Worm (Caenorhabditis elegans) whole organism, L1 larva: ENCODE results near the gene C44E12.1.
A peak's percentile ranks its signal among the peaks of the same experiment; 100 is the strongest.

Experiments used
- C16A3.4 ChIP-seq: fragments of 150-350 bp; optimal IDR thresholded peaks from 2 replicates; lab custom pipeline; 2014; ENCODE audit warnings: missing biosample characterization, missing genetic modification characterization
- C34B4.2 ChIP-seq: sonication (generic microtip); optimal IDR thresholded peaks from 2 replicates; lab custom pipeline; 2017; ENCODE audit warnings: mild to moderate bottlenecking, missing genetic modification characterization, missing compliant biosample characterization
- Y116A8C.19 ChIP-seq: sonication (generic microtip); optimal IDR thresholded peaks from 2 replicates; lab custom pipeline; 2016; ENCODE audit warnings: missing compliant biosample characterization, missing genetic modification characterization, borderline replicate concordance
- alr-1 ChIP-seq: fragments of 200-800 bp; sonication (Bioruptor generic); optimal IDR thresholded peaks from 2 replicates; lab custom pipeline; 2018; ENCODE audit warnings: borderline replicate concordance, mild to moderate bottlenecking, missing genetic modification characterization, missing compliant biosample characterization
- aly-2 ChIP-seq: fragments of 150-350 bp; optimal IDR thresholded peaks from 2 replicates; lab custom pipeline; 2014; ENCODE audit warnings: missing biosample characterization, missing genetic modification characterization
- ceh-63 ChIP-seq: fragments of 200-800 bp; sonication (Bioruptor generic); optimal IDR thresholded peaks from 2 replicates; lab custom pipeline; 2018; ENCODE audit warnings: mild to moderate bottlenecking, missing genetic modification characterization, missing compliant biosample characterization
- ceh-8 ChIP-seq: fragments of 200-800 bp; sonication (Bioruptor generic); optimal IDR thresholded peaks from 2 replicates; lab custom pipeline; 2018; ENCODE audit warnings: mild to moderate bottlenecking, missing genetic modification characterization, moderate library complexity, missing compliant biosample characterization
- ceh-82 ChIP-seq, 3 experiments: fragments of 150-350 bp in 1 of 3; sonication (generic microtip) in 2 of 3; optimal IDR thresholded peaks; 2 replicates each; lab custom pipeline; 2014 to 2017; ENCODE audit warnings: missing biosample characterization in 3 of 3, missing genetic modification characterization in 3 of 3
- ceh-88 ChIP-seq: fragments of 200-800 bp; sonication (Bioruptor generic); IDR thresholded peaks from 2 replicates; pipeline ENCODE4 v1.3.6; 2022; ENCODE audit warnings: missing genetic modification characterization, missing compliant biosample characterization
- ceh-90 ChIP-seq: sonication (generic microtip); optimal IDR thresholded peaks from 2 replicates; lab custom pipeline; 2016; ENCODE audit warnings: missing genetic modification characterization, missing compliant biosample characterization
- dpl-1 ChIP-seq, 3 experiments: fragments of 150-350 bp in 2 of 3; sonication (generic microtip) in 1 of 3; optimal IDR thresholded peaks; 2 replicates each; lab custom pipeline; 2014 to 2017; ENCODE audit warnings: missing biosample characterization in 3 of 3, missing genetic modification characterization in 3 of 3, missing genetic modification reagents in 3 of 3
- dsc-1 ChIP-seq: sonication (generic microtip); optimal IDR thresholded peaks from 2 replicates; lab custom pipeline; 2016; ENCODE audit warnings: mild to moderate bottlenecking, missing genetic modification characterization, missing compliant biosample characterization
- efl-1 ChIP-seq, 4 experiments: fragments of 150-350 bp; optimal IDR thresholded peaks in 3 of 4; peaks in 1 of 4; 1 replicate in 1 of 4; 2 replicates in 3 of 4; lab custom pipeline; 2014; ENCODE audit warnings: missing biosample characterization in 2 of 4, missing genetic modification characterization in 2 of 4, missing genetic modification reagents in 2 of 4
- elt-3 ChIP-seq, 6 experiments: fragments of 150-350 bp in 1 of 6; sonication (generic microtip); optimal IDR thresholded peaks; 2 replicates each; lab custom pipeline; 2017 to 2018; ENCODE audit warnings: missing biosample characterization in 6 of 6, missing genetic modification characterization in 6 of 6, inconsistent platforms in 1 of 6
- fkh-10 ChIP-seq: sonication (generic microtip); optimal IDR thresholded peaks from 2 replicates; lab custom pipeline; 2017; ENCODE audit warnings: missing biosample characterization, missing genetic modification reagents, missing genetic modification characterization
- fkh-8 ChIP-seq: sonication (generic microtip); optimal IDR thresholded peaks from 2 replicates; lab custom pipeline; 2016; ENCODE audit warnings: mild to moderate bottlenecking, missing genetic modification characterization, missing compliant biosample characterization
- fos-1 ChIP-seq: fragments of 150-350 bp; optimal IDR thresholded peaks from 2 replicates; lab custom pipeline; 2014; ENCODE audit warnings: missing biosample characterization, missing genetic modification characterization
- grh-1 ChIP-seq: fragments of 200-800 bp; sonication (Bioruptor generic); IDR thresholded peaks from 2 replicates; pipeline ENCODE4 v1.3.6; 2022; ENCODE audit warnings: missing genetic modification reagents, missing genetic modification characterization, missing compliant biosample characterization
- hlh-17 ChIP-seq: fragments of 200-800 bp; sonication (Bioruptor generic); optimal IDR thresholded peaks from 2 replicates; lab custom pipeline; 2018; ENCODE audit warnings: missing genetic modification characterization, mild to moderate bottlenecking, missing compliant biosample characterization, moderate library complexity, borderline replicate concordance
- hpl-2 ChIP-seq: fragments of 150-350 bp; optimal IDR thresholded peaks from 2 replicates; lab custom pipeline; 2014; ENCODE audit warnings: missing biosample characterization, missing genetic modification reagents, missing genetic modification characterization
- irx-1 ChIP-seq: sonication (generic microtip); optimal IDR thresholded peaks from 2 replicates; lab custom pipeline; 2016; ENCODE audit warnings: missing genetic modification characterization, missing compliant biosample characterization
- isw-1 ChIP-seq: fragments of 200-800 bp; sonication (Bioruptor generic); IDR thresholded peaks from 2 replicates; pipeline ENCODE4 v1.3.6; 2022; ENCODE audit warnings: missing genetic modification characterization, missing compliant biosample characterization
- lin-13 ChIP-seq: fragments of 150-350 bp; optimal IDR thresholded peaks from 2 replicates; lab custom pipeline; 2014; ENCODE audit warnings: missing biosample characterization, missing genetic modification reagents, missing genetic modification characterization
- lin-35 ChIP-seq, 2 experiments: fragments of 150-350 bp; optimal IDR thresholded peaks; 2 replicates each; lab custom pipeline; 2014; ENCODE audit warnings: missing biosample characterization in 2 of 2, missing genetic modification characterization in 2 of 2, missing genetic modification reagents in 2 of 2
- lin-39 ChIP-seq: fragments of 150-350 bp; optimal IDR thresholded peaks from 2 replicates; lab custom pipeline; 2014; ENCODE audit warnings: missing biosample characterization, missing genetic modification reagents, missing genetic modification characterization
- lsy-2 ChIP-seq, 2 experiments: fragments of 150-350 bp; optimal IDR thresholded peaks; 2 replicates each; lab custom pipeline; 2014; ENCODE audit warnings: missing biosample characterization in 2 of 2, missing genetic modification characterization in 2 of 2
- mdl-1 ChIP-seq, 2 experiments: fragments of 150-350 bp; optimal IDR thresholded peaks; 2 replicates each; lab custom pipeline; 2014 to 2017; ENCODE audit warnings: missing biosample characterization in 2 of 2, missing genetic modification characterization in 2 of 2, inconsistent platforms in 1 of 2
- mef-2 ChIP-seq: fragments of 150-350 bp; optimal IDR thresholded peaks from 2 replicates; lab custom pipeline; 2014; ENCODE audit warnings: missing biosample characterization, missing genetic modification characterization
- nhr-11 ChIP-seq: fragments of 150-350 bp; optimal IDR thresholded peaks from 2 replicates; lab custom pipeline; 2014; ENCODE audit warnings: missing biosample characterization, missing genetic modification characterization
- nhr-19 ChIP-seq: fragments of 200-800 bp; sonication (Bioruptor generic); conservative IDR thresholded peaks from 2 replicates; pipeline ENCODE4 v1.3.6; 2022; ENCODE audit warnings: missing genetic modification characterization, missing compliant biosample characterization
- nhr-20 ChIP-seq: sonication (generic microtip); optimal IDR thresholded peaks from 2 replicates; lab custom pipeline; 2016; ENCODE audit warnings: mild to moderate bottlenecking, missing genetic modification characterization, missing compliant biosample characterization
- nhr-28 ChIP-seq: fragments of 150-350 bp; optimal IDR thresholded peaks from 2 replicates; lab custom pipeline; 2014; ENCODE audit warnings: missing biosample characterization, missing genetic modification characterization
- nhr-76 ChIP-seq: sonication (generic microtip); optimal IDR thresholded peaks from 2 replicates; lab custom pipeline; 2017; ENCODE audit warnings: missing biosample characterization, missing genetic modification characterization
- nhr-85 ChIP-seq: sonication (generic microtip); peaks from one replicate; lab custom pipeline; 2016; ENCODE audit warnings: missing genetic modification characterization, inconsistent platforms, missing compliant biosample characterization
- pqm-1 ChIP-seq: sonication (generic microtip); optimal IDR thresholded peaks from 3 replicates; lab custom pipeline; 2017; ENCODE audit warnings: missing biosample characterization, missing genetic modification characterization
- skn-1 ChIP-seq: fragments of 150-350 bp; optimal IDR thresholded peaks from 2 replicates; lab custom pipeline; 2014; ENCODE audit warnings: missing biosample characterization, missing genetic modification characterization
- sox-4 ChIP-seq: sonication (generic microtip); optimal IDR thresholded peaks from 2 replicates; lab custom pipeline; 2016; ENCODE audit warnings: missing genetic modification characterization, missing compliant biosample characterization
- swsn-7 ChIP-seq: sonication (generic microtip); optimal IDR thresholded peaks from 2 replicates; lab custom pipeline; 2016; ENCODE audit warnings: missing genetic modification characterization, missing compliant biosample characterization
- tbx-2 ChIP-seq: sonication (generic microtip); optimal IDR thresholded peaks from 2 replicates; lab custom pipeline; 2016; ENCODE audit warnings: missing genetic modification characterization, missing compliant biosample characterization
- unc-30 ChIP-seq: sonication (generic microtip); optimal IDR thresholded peaks from 2 replicates; lab custom pipeline; 2017; ENCODE audit warnings: missing biosample characterization, missing genetic modification characterization

The C44E12.1 gene

ce11 chrX:7569685-7570518, 26.8 kb upstream of the C44E12.1 start, which contains the start of gene apy-1 (continued):
- TF ChIP-seq ceh-90, result peak; percentile 59
- no peak for TF ChIP-seq grh-1 (GFP tag; lab: Robert Waterston, UW)
- TF ChIP-seq nhr-28 (tag; lab: Kevin White, UChicago), result no peak
- TF ChIP-seq ceh-82 (tag; optimal IDR thresholded peaks at IDR 0.05; lab: Kevin White, UChicago), result peak in 2 of 3 experiments; percentile 2 to 3
- TF ChIP-seq mdl-1 (tag; optimal IDR thresholded peaks at IDR 0.05; lab: Kevin White, UChicago), result no peak
- TF ChIP-seq ceh-8 (GFP tag; lab: Kevin White, UChicago), result no peak
- no peak for TF ChIP-seq ceh-63 (GFP tag; lab: Kevin White, UChicago)
- TF ChIP-seq lin-39 (tag; lab: Kevin White, UChicago), result no peak
- TF ChIP-seq lsy-2 (tag; optimal IDR thresholded peaks at IDR 0.05; lab: Kevin White, UChicago), result peak; percentile 31 to 34
- TF ChIP-seq nhr-76 (tag; lab: Kevin White, UChicago), result no peak
- TF ChIP-seq mef-2 (tag; lab: Kevin White, UChicago), result no peak
- peak in 1 of 2 experiments; percentile 48 for TF ChIP-seq lin-35 (GFP tag; optimal IDR thresholded peaks at IDR 0.05; lab: Kevin White, UChicago)
- no peak for TF ChIP-seq isw-1
- peak; percentile 62 for TF ChIP-seq tbx-2 (tag; lab: Kevin White, UChicago)
- no peak for TF ChIP-seq nhr-11
- peak; percentile 59 for TF ChIP-seq irx-1 (tag; lab: Kevin White, UChicago)
- no peak for TF ChIP-seq aly-2
- no peak for TF ChIP-seq hlh-17 (GFP tag; lab: Kevin White, UChicago)
- TF ChIP-seq pqm-1 (tag; lab: Kevin White, UChicago), result no peak
- TF ChIP-seq nhr-20 (tag; lab: Kevin White, UChicago), result peak; percentile 31
- no peak for TF ChIP-seq elt-3 (tag; optimal IDR thresholded peaks at IDR 0.05; lab: Kevin White, UChicago)
- no peak for TF ChIP-seq fos-1 (tag; lab: Kevin White, UChicago)
- TF ChIP-seq unc-30 (tag; lab: Kevin White, UChicago), result no peak
- no peak for TF ChIP-seq C34B4.2
- peak; percentile 40 for TF ChIP-seq dsc-1 (tag; lab: Kevin White, UChicago)
- no peak for TF ChIP-seq lin-13 (GFP tag; lab: Kevin White, UChicago)
- TF ChIP-seq skn-1 (tag; lab: Kevin White, UChicago), result no peak
- peak; percentile 62 for TF ChIP-seq sox-4
- no peak for TF ChIP-seq hpl-2 (GFP tag; lab: Kevin White, UChicago)
- no peak for TF ChIP-seq fkh-8 (tag; lab: Kevin White, UChicago)
- TF ChIP-seq dpl-1 (GFP tag; optimal IDR thresholded peaks at IDR 0.05; lab: Kevin White, UChicago), result no peak
- TF ChIP-seq nhr-19, result peak; percentile 13; the same call in 1 of the 2 replicates
- no peak for TF ChIP-seq Y116A8C.19 (tag; lab: Kevin White, UChicago)

ce11 chrX:7572057-7572456, 24.7 kb upstream of the C44E12.1 start, which contains the start of gene pcyt-1:
TSS of gene pcyt-1 (plus strand) at chrX:7572357.
- no peak for TF ChIP-seq unc-30 (tag; lab: Kevin White, UChicago)
- TF ChIP-seq fkh-10 (GFP tag; lab: Kevin White, UChicago), result no peak
- TF ChIP-seq lin-13 (GFP tag; lab: Kevin White, UChicago), result no peak
- TF ChIP-seq nhr-85, result no peak
- TF ChIP-seq nhr-20 (tag; lab: Kevin White, UChicago), result no peak
- TF ChIP-seq swsn-7 (tag; lab: Kevin White, UChicago), result no peak
- no peak for TF ChIP-seq alr-1 (tag; lab: Kevin White, UChicago)
- TF ChIP-seq hlh-17 (GFP tag; lab: Kevin White, UChicago), result no peak

ce11 chrX:7573172-7573571, 23.6 kb upstream of the C44E12.1 start:
- no peak for TF ChIP-seq fos-1 (tag; lab: Kevin White, UChicago)
- peak; percentile 72 for TF ChIP-seq dsc-1 (tag; lab: Kevin White, UChicago)
- no peak for TF ChIP-seq ceh-88 (GFP tag; lab: Robert Waterston, UW)
- TF ChIP-seq nhr-85, result no peak
- no peak for TF ChIP-seq efl-1 (optimal IDR thresholded peaks at IDR 0.05; lab: Kevin White, UChicago)
- peak in 1 of 2 experiments; percentile 87 for TF ChIP-seq efl-1 (GFP tag; optimal IDR thresholded peaks at IDR 0.05 in 1 of 2; lab: Kevin White, UChicago)
- no peak for TF ChIP-seq tbx-2 (tag; lab: Kevin White, UChicago)
- TF ChIP-seq C16A3.4 (tag; lab: Kevin White, UChicago), result no peak
- TF ChIP-seq nhr-20 (tag; lab: Kevin White, UChicago), result no peak
- TF ChIP-seq, all 84 proteins: peak for 2
